Worm (Caenorhabditis elegans): ENCODE data around the gene aps-1.

aps-1 gene

ce11 chrV:6053188-6053687 lies 35.5 kb downstream of the aps-1 start, which contains the start of gene seip-1 (continued):
- TF ChIP-seq ceh-32 (tag; optimal IDR thresholded peaks at IDR 0.05; ENCODE audit: poor library complexity) (no peak), Y105C5A.15 (GFP tag; IDR thresholded peaks at IDR 0.05) (no peak), saeg-2 (GFP tag; IDR thresholded peaks at IDR 0.05) (no peak), zfp-3 (GFP tag; conservative IDR thresholded peaks at IDR 0.05) (no peak), cey-2 (tag; optimal IDR thresholded peaks at IDR 0.05; ENCODE audit: borderline replicate concordance, insufficient read depth) (no peak), ama-1 (optimal IDR thresholded peaks at IDR 0.05) (peak; percentile 5), sdz-12 (GFP tag; optimal IDR thresholded peaks at IDR 0.05) (no peak), ces-1 (GFP tag; optimal IDR thresholded peaks at IDR 0.05) (no peak), daf-16 (GFP tag; optimal IDR thresholded peaks at IDR 0.05) (no peak), daf-16 (tag; optimal IDR thresholded peaks at IDR 0.05) (no peak), unc-39 (tag; optimal IDR thresholded peaks at IDR 0.05) (no peak), hif-1 (tag; optimal IDR thresholded peaks at IDR 0.05) (peak in 1 of 2 experiments; percentile 66), php-3 (GFP tag; IDR thresholded peaks at IDR 0.05) (no peak), F44E2.7 (GFP tag; IDR thresholded peaks at IDR 0.05) (no peak), daf-8 (GFP tag; IDR thresholded peaks at IDR 0.05) (no peak), Y5F2A.4 (GFP tag; optimal IDR thresholded peaks at IDR 0.05) (no peak), ceh-28 (tag; optimal IDR thresholded peaks at IDR 0.05) (no peak), aly-2 (tag; optimal IDR thresholded peaks at IDR 0.05) (no peak), F10B5.3 (tag; optimal IDR thresholded peaks at IDR 0.05) (no peak), aha-1 (tag) (peak; percentile 29), F49E8.2 (tag; optimal IDR thresholded peaks at IDR 0.05; ENCODE audit: borderline replicate concordance) (no peak), nhr-77 (tag; optimal IDR thresholded peaks at IDR 0.05) (peak; percentile 96), mxl-3 (GFP tag; optimal IDR thresholded peaks at IDR 0.05) (no peak), F26F4.8 (GFP tag; conservative IDR thresholded peaks at IDR 0.05) (no peak), zag-1 (tag; optimal IDR thresholded peaks at IDR 0.05) (no peak), attf-4 (tag; optimal IDR thresholded peaks at IDR 0.05) (no peak), nhr-102 (tag; optimal IDR thresholded peaks at IDR 0.05) (peak; percentile 44), madf-9 (GFP tag; conservative IDR thresholded peaks at IDR 0.05) (no peak), ceh-82 (tag; optimal IDR thresholded peaks at IDR 0.05) (no peak), tra-1 (GFP tag; IDR thresholded peaks at IDR 0.05) (peak; percentile 60; the same call in 1 of the 2 replicates), dmd-6 (GFP tag; IDR thresholded peaks at IDR 0.05) (no peak; the same call in 1 of the 2 replicates), egl-27 (tag; optimal IDR thresholded peaks at IDR 0.05) (no peak), mes-2 (tag; optimal IDR thresholded peaks at IDR 0.05; ENCODE audit: poor library complexity, severe bottlenecking) (peak; percentile 90), jun-1 (tag; optimal IDR thresholded peaks at IDR 0.05) (no peak), dpl-1 (GFP tag; optimal IDR thresholded peaks at IDR 0.05) (peak; percentile 78), arid-1 (GFP tag; conservative IDR thresholded peaks at IDR 0.05) (0 out of 2 replicates have a peak, but pooled peaks have one; percentile 8), T26A8.4 (GFP tag; IDR thresholded peaks at IDR 0.05) (peak; percentile 28; the same call in 1 of the 2 replicates), fos-1 (tag; optimal IDR thresholded peaks at IDR 0.05) (no peak), gei-8 (GFP tag; optimal IDR thresholded peaks at IDR 0.05) (no peak), lir-3 (tag; optimal IDR thresholded peaks at IDR 0.05) (no peak), zip-11 (GFP tag; IDR thresholded peaks at IDR 0.05) (no peak), Y48G9A.11 (GFP tag; IDR thresholded peaks at IDR 0.05) (no peak), spr-1 (tag; optimal IDR thresholded peaks at IDR 0.05) (no peak), lin-15B (tag; optimal IDR thresholded peaks at IDR 0.05) (no peak), hlh-11 (tag; optimal IDR thresholded peaks at IDR 0.05) (peak; percentile 81), mep-1 (tag; optimal IDR thresholded peaks at IDR 0.05) (peak; percentile 94), nhr-42 (GFP tag; IDR thresholded peaks at IDR 0.05) (no peak), ceh-44 (GFP tag; IDR thresholded peaks at IDR 0.05) (no peak), fkh-10 (GFP tag; optimal IDR thresholded peaks at IDR 0.05) (peak; percentile 77), pha-4 (GFP tag; IDR thresholded peaks at IDR 0.05) (no peak; the same call in 1 of the 2 replicates), pha-4 (tag; optimal IDR thresholded peaks at IDR 0.05) (peak; percentile 90), nhr-76 (tag; optimal IDR thresholded peaks at IDR 0.05) (no peak)

All from whole organism, L4 larva.